Worm (Caenorhabditis elegans) whole organism, L3 larva: ENCODE results near the gene T03F6.10.

Experiments
- R02D3.7 ChIP-seq: fragments of 150-350 bp; optimal IDR thresholded peaks from 2 replicates; lab custom pipeline; 2014; ENCODE audit warnings: missing biosample characterization, missing genetic modification characterization
- ZK546.5 ChIP-seq: sonication (generic microtip); optimal IDR thresholded peaks from 2 replicates; lab custom pipeline; 2017; ENCODE audit warnings: missing biosample characterization, missing genetic modification characterization
- aly-2 ChIP-seq: fragments of 150-350 bp; optimal IDR thresholded peaks from 2 replicates; lab custom pipeline; 2014; ENCODE audit warnings: missing biosample characterization, missing genetic modification characterization
- ama-1 ChIP-seq: fragments of 150-350 bp; optimal IDR thresholded peaks from 2 replicates; lab custom pipeline; 2018
- ceh-16 ChIP-seq: sonication (generic microtip); optimal IDR thresholded peaks from 2 replicates; lab custom pipeline; 2017; ENCODE audit warnings: missing biosample characterization, missing genetic modification characterization
- ceh-28 ChIP-seq: fragments of 150-350 bp; optimal IDR thresholded peaks from 2 replicates; lab custom pipeline; 2014; ENCODE audit warnings: missing biosample characterization, missing genetic modification reagents, missing genetic modification characterization
- ceh-82 ChIP-seq: fragments of 150-350 bp; optimal IDR thresholded peaks from 2 replicates; lab custom pipeline; 2014; ENCODE audit warnings: missing biosample characterization, missing genetic modification characterization
- ceh-9 ChIP-seq: sonication (generic microtip); optimal IDR thresholded peaks from 2 replicates; lab custom pipeline; 2018; ENCODE audit warnings: missing biosample characterization, missing genetic modification characterization
- daf-12 ChIP-seq: fragments of 150-350 bp; optimal IDR thresholded peaks from 2 replicates; lab custom pipeline; 2014; ENCODE audit warnings: missing biosample characterization, missing genetic modification reagents, missing genetic modification characterization
- egl-27 ChIP-seq: sonication (generic microtip); optimal IDR thresholded peaks from 4 replicates; lab custom pipeline; 2017; ENCODE audit warnings: missing biosample characterization, missing genetic modification reagents, missing genetic modification characterization
- elt-1 ChIP-seq: fragments of 150-350 bp; optimal IDR thresholded peaks from 2 replicates; lab custom pipeline; 2014; ENCODE audit warnings: missing biosample characterization, missing genetic modification characterization
- fkh-10 ChIP-seq: sonication (generic microtip); optimal IDR thresholded peaks from 2 replicates; lab custom pipeline; 2017; ENCODE audit warnings: missing biosample characterization, missing genetic modification reagents, missing genetic modification characterization
- fkh-2 ChIP-seq: fragments of 150-350 bp; optimal IDR thresholded peaks from 2 replicates; lab custom pipeline; 2014; ENCODE audit warnings: missing biosample characterization, missing genetic modification reagents, missing genetic modification characterization
- fos-1 ChIP-seq: fragments of 150-350 bp; optimal IDR thresholded peaks from 2 replicates; lab custom pipeline; 2014; ENCODE audit warnings: missing biosample characterization, missing genetic modification characterization
- hmg-11 ChIP-seq: sonication (generic microtip); optimal IDR thresholded peaks from 2 replicates; lab custom pipeline; 2016; ENCODE audit warnings: missing genetic modification characterization, missing compliant biosample characterization
- jun-1 ChIP-seq: fragments of 150-350 bp; optimal IDR thresholded peaks from 2 replicates; lab custom pipeline; 2014; ENCODE audit warnings: missing biosample characterization, missing genetic modification reagents, missing genetic modification characterization
- lin-15B ChIP-seq: fragments of 150-350 bp; optimal IDR thresholded peaks from 2 replicates; lab custom pipeline; 2014; ENCODE audit warnings: missing biosample characterization, missing genetic modification characterization
- lin-39 ChIP-seq: fragments of 150-350 bp; optimal IDR thresholded peaks from 2 replicates; lab custom pipeline; 2018; ENCODE audit warnings: missing biosample characterization, missing genetic modification reagents, missing genetic modification characterization
- lsy-12 ChIP-seq: sonication (generic microtip); optimal IDR thresholded peaks from 2 replicates; lab custom pipeline; 2016; ENCODE audit warnings: mild to moderate bottlenecking, missing genetic modification characterization, missing compliant biosample characterization
- mml-1 ChIP-seq: fragments of 150-350 bp; sonication (generic microtip); optimal IDR thresholded peaks from 3 replicates; lab custom pipeline; 2014; ENCODE audit warnings: missing biosample characterization, missing genetic modification characterization
- nfya-1 ChIP-seq: sonication (generic microtip); optimal IDR thresholded peaks from 2 replicates; lab custom pipeline; 2017; ENCODE audit warnings: missing genetic modification characterization, mild to moderate bottlenecking, missing compliant biosample characterization, antibody characterized with exemption, moderate library complexity; ENCODE audit not compliant: insufficient read depth
- nhr-11 ChIP-seq: fragments of 150-350 bp; optimal IDR thresholded peaks from 2 replicates; lab custom pipeline; 2014; ENCODE audit warnings: missing biosample characterization, missing genetic modification characterization
- nhr-12 ChIP-seq: fragments of 150-350 bp; optimal IDR thresholded peaks from 2 replicates; lab custom pipeline; 2014; ENCODE audit warnings: missing biosample characterization, missing genetic modification characterization
- nhr-23 ChIP-seq: fragments of 150-350 bp; optimal IDR thresholded peaks from 2 replicates; lab custom pipeline; 2014; ENCODE audit warnings: missing biosample characterization, missing genetic modification reagents, missing genetic modification characterization
- nhr-237 ChIP-seq: fragments of 150-350 bp; optimal IDR thresholded peaks from 2 replicates; lab custom pipeline; 2014; ENCODE audit warnings: missing biosample characterization, missing genetic modification characterization
- nhr-25 ChIP-seq: sonication (generic microtip); optimal IDR thresholded peaks from 2 replicates; lab custom pipeline; 2017; ENCODE audit warnings: missing biosample characterization, missing genetic modification characterization
- nhr-28 ChIP-seq: fragments of 150-350 bp; optimal IDR thresholded peaks from 2 replicates; lab custom pipeline; 2014; ENCODE audit warnings: missing biosample characterization, missing genetic modification characterization
- nhr-43 ChIP-seq: sonication (generic microtip); optimal IDR thresholded peaks from 2 replicates; lab custom pipeline; 2016; ENCODE audit warnings: mild to moderate bottlenecking, missing genetic modification characterization, missing compliant biosample characterization; ENCODE audit not compliant: poor library complexity, severe bottlenecking
- nhr-76 ChIP-seq: fragments of 150-350 bp; sonication (generic microtip); optimal IDR thresholded peaks from 5 replicates; lab custom pipeline; 2014; ENCODE audit warnings: missing biosample characterization, missing genetic modification characterization
- nhr-77 ChIP-seq: fragments of 150-350 bp; optimal IDR thresholded peaks from 2 replicates; lab custom pipeline; 2014; ENCODE audit warnings: missing biosample characterization, missing genetic modification characterization
- pha-4 ChIP-seq: fragments of 150-350 bp; optimal IDR thresholded peaks from 2 replicates; lab custom pipeline; 2014; ENCODE audit warnings: missing biosample characterization, missing genetic modification reagents, missing genetic modification characterization
- pqm-1 ChIP-seq: fragments of 150-350 bp; optimal IDR thresholded peaks from 2 replicates; lab custom pipeline; 2017; ENCODE audit warnings: missing biosample characterization, missing genetic modification characterization, inconsistent platforms
- sea-2 ChIP-seq: fragments of 150-350 bp; sonication (generic microtip); optimal IDR thresholded peaks from 4 replicates; lab custom pipeline; 2014; ENCODE audit warnings: missing biosample characterization, missing genetic modification reagents, missing genetic modification characterization
- skn-1 ChIP-seq: fragments of 150-350 bp; optimal IDR thresholded peaks from 2 replicates; lab custom pipeline; 2014; ENCODE audit warnings: missing biosample characterization, missing genetic modification characterization
- snpc-4 ChIP-seq: fragments of 150-350 bp; optimal IDR thresholded peaks from 2 replicates; lab custom pipeline; 2014; ENCODE audit warnings: missing biosample characterization, missing genetic modification characterization
- tbx-2 ChIP-seq: sonication (generic microtip); optimal IDR thresholded peaks from 2 replicates; lab custom pipeline; 2016; ENCODE audit warnings: mild to moderate bottlenecking, missing genetic modification characterization, missing compliant biosample characterization
- unc-39 ChIP-seq: sonication (generic microtip); optimal IDR thresholded peaks from 4 replicates; lab custom pipeline; 2017; ENCODE audit warnings: missing biosample characterization, missing genetic modification characterization
- unc-62 ChIP-seq: fragments of 150-350 bp; sonication (generic microtip); optimal IDR thresholded peaks from 4 replicates; lab custom pipeline; 2014; ENCODE audit warnings: missing biosample characterization, missing genetic modification reagents, missing genetic modification characterization
- zag-1 ChIP-seq: fragments of 150-350 bp; optimal IDR thresholded peaks from 2 replicates; lab custom pipeline; 2014; ENCODE audit warnings: missing biosample characterization, missing genetic modification characterization
- ztf-11 ChIP-seq: fragments of 150-350 bp; optimal IDR thresholded peaks from 2 replicates; lab custom pipeline; 2014; ENCODE audit warnings: missing biosample characterization, missing genetic modification characterization

The T03F6.10 gene

DNA sequence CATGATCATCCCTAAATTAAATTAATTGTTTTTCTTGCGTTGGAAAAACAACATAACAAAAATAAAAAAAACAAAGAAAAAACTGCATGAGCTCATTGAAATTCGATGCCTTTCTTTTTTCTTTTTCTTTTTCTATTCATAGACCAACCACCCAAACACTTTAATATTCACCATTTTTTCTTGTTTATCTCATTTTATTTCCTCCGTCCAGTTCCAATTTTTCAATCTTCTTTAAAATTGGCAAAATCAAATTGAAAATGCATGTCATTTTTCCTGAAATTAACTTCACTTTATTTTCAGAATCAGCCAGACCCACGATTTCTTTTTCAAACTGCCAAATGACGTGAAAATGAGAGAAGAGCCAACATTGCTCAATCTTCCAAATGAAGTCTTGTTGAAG, 7.7 kb upstream of the T03F6.10 start, which contains the start of gene T03F6.4:
T03F6.4 (plus strand) TSS at position 301 of the 400 bp plus-strand sequence.
- TF ChIP-seq lin-39 (tag; lab: Kevin White, UChicago) (no peak), nhr-11 (tag; lab: Kevin White, UChicago) (no peak), nhr-77 (tag; lab: Kevin White, UChicago) (no peak), nhr-28 (tag; lab: Kevin White, UChicago) (no peak), aly-2 (tag; lab: Kevin White, UChicago) (no peak), daf-12 (tag; lab: Kevin White, UChicago) (no peak), ceh-16 (tag; lab: Kevin White, UChicago) (no peak), mml-1 (tag; lab: Kevin White, UChicago) (no peak), jun-1 (no peak), ZK546.5 (tag; lab: Kevin White, UChicago) (no peak), nhr-237 (tag; lab: Kevin White, UChicago) (no peak), unc-62 (GFP tag; lab: Kevin White, UChicago) (no peak), fos-1 (tag; lab: Kevin White, UChicago) (no peak)

DNA sequence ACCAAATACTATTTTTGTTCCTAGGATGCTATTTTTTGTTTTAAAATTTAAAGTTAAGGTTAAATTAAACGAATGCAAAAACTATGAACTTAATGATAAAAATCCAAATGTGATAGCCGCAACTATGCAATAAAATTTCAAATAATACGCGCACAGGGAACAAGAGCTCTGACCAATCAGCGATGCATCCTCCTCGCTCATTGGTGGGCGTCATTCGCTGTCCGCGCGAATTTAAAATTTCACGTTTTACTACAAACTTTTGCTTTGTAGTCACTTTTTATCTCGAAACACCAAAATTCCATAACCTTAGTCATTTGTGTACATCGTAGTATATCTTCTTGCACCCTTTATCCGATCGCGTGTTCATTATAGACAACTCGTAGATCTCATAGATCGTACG, 5.0 kb upstream of the T03F6.10 start:
- TF ChIP-seq pqm-1 (tag; lab: Kevin White, UChicago) (no peak), ztf-11 (tag; lab: Kevin White, UChicago) (no peak), lsy-12 (tag; lab: Kevin White, UChicago) (no peak), hmg-11 (tag; lab: Kevin White, UChicago) (no peak), skn-1 (tag; lab: Kevin White, UChicago) (no peak), tbx-2 (tag; lab: Kevin White, UChicago) (no peak), unc-39 (tag; lab: Kevin White, UChicago) (no peak), sea-2 (GFP tag; lab: Kevin White, UChicago) (no peak), lin-15B (tag; lab: Kevin White, UChicago) (no peak), nfya-1 (tag; lab: Kevin White, UChicago) (no peak), nhr-12 (tag; lab: Kevin White, UChicago) (no peak), egl-27 (tag; lab: Kevin White, UChicago) (no peak), nhr-23 (tag; lab: Kevin White, UChicago) (no peak), nhr-25 (tag; lab: Kevin White, UChicago) (no peak), ama-1 (lab: Kevin White, UChicago) (no peak), ceh-82 (tag; lab: Kevin White, UChicago) (no peak)
- TF ChIP-seq, all 47 proteins: peak for 0

ce11 chrIII:13381684-13382083, 3.5 kb upstream of the T03F6.10 start:
- TF ChIP-seq pha-4 (tag; lab: Kevin White, UChicago) (peak; percentile 7), nfya-1 (tag; lab: Kevin White, UChicago) (no peak)

DNA sequence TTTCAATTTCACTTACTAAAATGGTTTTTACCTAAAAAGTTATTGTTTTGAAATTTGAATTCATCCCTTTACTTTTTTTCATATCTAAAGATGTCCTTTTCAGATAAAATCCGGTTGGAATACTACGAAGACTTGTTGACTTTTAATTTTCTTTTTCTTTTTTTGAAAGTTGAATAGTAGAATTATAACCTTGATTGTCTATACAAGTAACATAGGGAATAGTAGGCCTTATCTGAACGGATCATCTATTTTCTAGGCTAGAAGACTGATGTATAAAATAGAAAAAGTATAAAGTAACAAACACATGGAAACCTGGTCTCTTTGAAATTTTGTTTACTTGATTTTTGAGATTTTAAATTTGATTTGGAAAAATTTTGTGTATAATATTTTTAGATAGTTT, 2.7 kb upstream of the T03F6.10 start:
- TF ChIP-seq elt-1 (peak; percentile 96), nhr-23 (tag; lab: Kevin White, UChicago) (no peak), nhr-76 (tag; lab: Kevin White, UChicago) (no peak)

ce11 chrIII:13380196-13380595, 2.1 kb upstream of the T03F6.10 start, which contains the start of gene T03F6.6:
Gene T03F6.6, minus strand, starts transcription at chrIII:13380296.
- TF ChIP-seq nhr-76 (tag; lab: Kevin White, UChicago): no peak
- no peak for TF ChIP-seq ztf-11 (tag; lab: Kevin White, UChicago)
- no peak for TF ChIP-seq nhr-28 (tag; lab: Kevin White, UChicago)
- TF ChIP-seq fkh-2: no peak
- TF ChIP-seq zag-1 (tag; lab: Kevin White, UChicago): no peak
- TF ChIP-seq skn-1 (tag; lab: Kevin White, UChicago): no peak

DNA sequence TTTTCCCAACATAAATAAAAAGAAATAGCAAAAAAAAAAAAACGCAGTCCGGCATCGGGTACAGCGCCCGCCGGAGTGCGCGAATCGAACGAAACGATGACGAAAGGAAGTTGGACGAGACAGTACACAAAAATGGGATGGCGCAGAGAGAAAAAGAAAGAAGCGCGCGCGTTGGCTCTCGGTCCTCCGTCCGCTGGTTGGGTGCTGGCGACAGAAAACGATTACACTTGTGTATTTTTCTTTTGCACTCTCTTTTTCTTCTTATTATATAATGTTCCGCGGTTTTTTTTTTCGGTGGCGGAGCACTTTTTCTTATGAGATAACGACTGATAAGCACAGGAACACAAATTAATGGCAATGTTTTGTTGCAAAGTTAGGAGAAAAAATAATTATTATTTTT, 893 bp downstream of the T03F6.10 start:
- TF ChIP-seq mml-1 (tag; lab: Kevin White, UChicago) (no peak), nhr-43 (tag; lab: Kevin White, UChicago) (peak; percentile 7), skn-1 (tag; lab: Kevin White, UChicago) (peak; percentile 76), pha-4 (tag; lab: Kevin White, UChicago) (peak; percentile 55), ceh-28 (tag; lab: Kevin White, UChicago) (no peak), lin-15B (tag; lab: Kevin White, UChicago) (peak; percentile 27), lin-39 (tag; lab: Kevin White, UChicago) (peak; percentile 91), ceh-9 (no peak), sea-2 (GFP tag; lab: Kevin White, UChicago) (no peak), snpc-4 (peak; percentile 56), fkh-2 (no peak), fkh-10 (GFP tag; lab: Kevin White, UChicago) (no peak), jun-1 (peak; percentile 55), tbx-2 (tag; lab: Kevin White, UChicago) (no peak), hmg-11 (tag; lab: Kevin White, UChicago) (peak; percentile 97), fos-1 (tag; lab: Kevin White, UChicago) (no peak), nhr-12 (tag; lab: Kevin White, UChicago) (no peak), unc-39 (tag; lab: Kevin White, UChicago) (no peak), lsy-12 (tag; lab: Kevin White, UChicago) (no peak), ama-1 (lab: Kevin White, UChicago) (no peak), ztf-11 (tag; lab: Kevin White, UChicago) (no peak), egl-27 (tag; lab: Kevin White, UChicago) (no peak), R02D3.7 (tag; lab: Kevin White, UChicago) (no peak), nhr-23 (tag; lab: Kevin White, UChicago) (no peak), pqm-1 (tag; lab: Kevin White, UChicago) (peak; percentile 62)
